Worm (Caenorhabditis elegans) whole organism, L1 larva: Measurements from ENCODE around the gene T28C6.7.

ENCODE experiments used
- aly-2 ChIP-seq: fragments of 150-350 bp; optimal IDR thresholded peaks from 2 replicates; lab custom pipeline; 2014; ENCODE audit warnings: missing biosample characterization, missing genetic modification characterization
- dpl-1 ChIP-seq, 3 experiments: fragments of 150-350 bp in 2 of 3; sonication (generic microtip) in 1 of 3; optimal IDR thresholded peaks; 2 replicates each; lab custom pipeline; 2014 to 2017; ENCODE audit warnings: missing biosample characterization in 3 of 3, missing genetic modification characterization in 3 of 3, missing genetic modification reagents in 3 of 3
- elt-3 ChIP-seq, 6 experiments: fragments of 150-350 bp in 1 of 6; sonication (generic microtip); optimal IDR thresholded peaks; 2 replicates each; lab custom pipeline; 2017 to 2018; ENCODE audit warnings: missing biosample characterization in 6 of 6, missing genetic modification characterization in 6 of 6, inconsistent platforms in 1 of 6
- lin-39 ChIP-seq: fragments of 150-350 bp; optimal IDR thresholded peaks from 2 replicates; lab custom pipeline; 2014; ENCODE audit warnings: missing biosample characterization, missing genetic modification reagents, missing genetic modification characterization
- mep-1 ChIP-seq: fragments of 150-350 bp; optimal IDR thresholded peaks from 2 replicates; lab custom pipeline; 2014; ENCODE audit warnings: missing biosample characterization, missing genetic modification characterization
- sox-4 ChIP-seq: sonication (generic microtip); optimal IDR thresholded peaks from 2 replicates; lab custom pipeline; 2016; ENCODE audit warnings: missing genetic modification characterization, missing compliant biosample characterization

- TF ChIP-seq mep-1 (tag; lab: Kevin White, UChicago) (no peak), dpl-1 (GFP tag; optimal IDR thresholded peaks at IDR 0.05; lab: Kevin White, UChicago) (no peak), sox-4 (tag; lab: Kevin White, UChicago) (no peak), aly-2 (tag; lab: Kevin White, UChicago) (no peak), lin-39 (tag; lab: Kevin White, UChicago) (no peak), elt-3 (tag; optimal IDR thresholded peaks at IDR 0.05; lab: Kevin White, UChicago) (no peak)
Measured at ce11 chrIV:8796246-8796645, 31.4 kb upstream of the T28C6.7 start.
